Fruit fly (Drosophila melanogaster) ovary, adult (tissue): ENCODE data around the gene CG31467.

Experiments used
- CG17801 ChIP-seq: fragments of 200-800 bp; optimal IDR thresholded peaks from 2 replicates; lab custom pipeline; 2019; ENCODE audit warnings: missing biosample characterization, mild to moderate bottlenecking, missing genetic modification characterization, moderate library complexity; ENCODE audit not compliant: partially characterized antibody

CG31467 gene

dm6 chr3R:10659563-10659962 is 47.1 kb downstream of the CG31467 start:
- no peak for TF ChIP-seq CG17801 (GFP tag; lab: Kevin White, UChicago)

- TF ChIP-seq CG17801 (GFP tag; lab: Kevin White, UChicago): no peak
Measured at dm6 chr3R:10658783-10659182, 47.9 kb downstream of the CG31467 start.

- TF ChIP-seq CG17801 (GFP tag; lab: Kevin White, UChicago): no peak
Measured at dm6 chr3R:10656578-10656977, 50.1 kb downstream of the CG31467 start.

dm6 chr3R:10655968-10656367 is 50.7 kb downstream of the CG31467 start:
- no peak for TF ChIP-seq CG17801 (GFP tag; lab: Kevin White, UChicago)
